Worm (Caenorhabditis elegans): ENCODE results near the gene pes-5.

The pes-5 gene

DNA sequence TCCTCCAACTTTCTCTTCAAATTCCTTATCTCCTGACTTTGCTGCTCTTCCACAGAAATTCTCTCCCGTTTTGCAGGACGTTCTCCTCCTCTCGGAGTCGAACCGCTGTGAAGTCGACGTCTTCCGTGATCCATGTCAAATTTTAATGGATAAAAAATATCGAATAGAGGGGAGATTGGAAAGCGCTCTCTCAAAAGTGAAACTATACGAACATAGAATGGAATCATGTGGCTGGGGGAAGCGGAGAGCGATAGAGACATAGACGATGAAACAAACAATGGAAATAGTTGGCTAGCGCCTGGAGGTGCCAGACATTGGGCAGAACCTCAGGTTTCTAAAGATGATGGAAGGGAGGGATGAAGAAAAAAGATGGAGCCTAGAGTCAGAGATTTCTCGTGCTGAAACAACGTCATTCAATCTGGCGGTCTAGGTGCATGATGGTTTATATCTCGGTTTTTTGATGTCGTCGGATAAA, 15.9 kb downstream of the pes-5 start, which contains the start of gene F43G6.8:
Gene F43G6.8 (minus strand): TSS at position 198 of the 475 bp plus-strand sequence.
- TF ChIP-seq aptf-3 (GFP tag; IDR thresholded peaks at IDR 0.05) (no peak), ztf-18 (tag; optimal IDR thresholded peaks at IDR 0.05) (peak; percentile 6), F55B11.4 (tag; optimal IDR thresholded peaks at IDR 0.05; ENCODE audit: borderline replicate concordance, insufficient read depth) (no peak), rec-8 (tag; optimal IDR thresholded peaks at IDR 0.05) (no peak), nfyb-1 (GFP tag; IDR thresholded peaks at IDR 0.05) (no peak), cebp-1 (GFP tag; IDR thresholded peaks at IDR 0.05) (no peak), cebp-1 (tag; optimal IDR thresholded peaks at IDR 0.05) (no peak), attf-5 (GFP tag; optimal IDR thresholded peaks at IDR 0.05) (peak; percentile 80), ama-1 (optimal IDR thresholded peaks at IDR 0.05) (peak; percentile 83), ama-1 (GFP tag; optimal IDR thresholded peaks at IDR 0.05) (no peak), akir-1 (GFP tag; optimal IDR thresholded peaks at IDR 0.05) (no peak), B0035.1 (tag; optimal IDR thresholded peaks at IDR 0.05) (no peak), mcd-1 (GFP tag; IDR thresholded peaks at IDR 0.05) (peak; percentile 45; the same call in 1 of the 2 replicates), dox-1 (GFP tag; IDR thresholded peaks at IDR 0.05) (0 out of 2 replicates have a peak, but pooled peaks have one; percentile 42), ztf-22 (GFP tag; optimal IDR thresholded peaks at IDR 0.05) (no peak), F49E8.2 (tag; optimal IDR thresholded peaks at IDR 0.05; ENCODE audit: insufficient read depth) (no peak), zfh-2 (GFP tag; conservative IDR thresholded peaks at IDR 0.05) (peak; percentile 35; the same call in 1 of the 2 replicates), ceh-58 (GFP tag; IDR thresholded peaks at IDR 0.05) (no peak), cebp-2 (GFP tag; IDR thresholded peaks at IDR 0.05) (no peak), hmg-1.2 (GFP tag; IDR thresholded peaks at IDR 0.05) (peak; percentile 80), sdz-38 (tag; optimal IDR thresholded peaks at IDR 0.05) (no peak), mel-28 (tag; optimal IDR thresholded peaks at IDR 0.05; ENCODE audit: borderline replicate concordance) (peak; percentile 28), K12H6.12 (tag; optimal IDR thresholded peaks at IDR 0.05) (peak; percentile 29), madf-8 (GFP tag; conservative IDR thresholded peaks at IDR 0.05) (no peak), ccch-3 (GFP tag; optimal IDR thresholded peaks at IDR 0.05) (no peak), T07F8.4 (tag; optimal IDR thresholded peaks at IDR 0.05) (no peak), rcor-1 (GFP tag; IDR thresholded peaks at IDR 0.05) (0 out of 2 replicates have a peak, but pooled peaks have one; percentile 14), pbrm-1 (GFP tag; IDR thresholded peaks at IDR 0.05) (peak; percentile 59), mes-4 (tag; optimal IDR thresholded peaks at IDR 0.05) (no peak), snpc-1.3 (tag; optimal IDR thresholded peaks at IDR 0.05; ENCODE audit: insufficient read depth) (no peak), hlh-12 (tag; optimal IDR thresholded peaks at IDR 0.05) (no peak), snpc-4 (GFP tag; optimal IDR thresholded peaks at IDR 0.05) (no peak), snpc-4 (tag; optimal IDR thresholded peaks at IDR 0.05) (no peak), atf-7 (tag; optimal IDR thresholded peaks at IDR 0.05) (no peak), F52B5.7 (tag; optimal IDR thresholded peaks at IDR 0.05) (no peak), F33H1.4 (GFP tag; IDR thresholded peaks at IDR 0.05) (no peak), bed-2 (GFP tag; IDR thresholded peaks at IDR 0.05) (no peak), let-526 (GFP tag; IDR thresholded peaks at IDR 0.05) (no peak), hrde-1 (tag; optimal IDR thresholded peaks at IDR 0.05; ENCODE audit: borderline replicate concordance) (no peak)

DNA sequence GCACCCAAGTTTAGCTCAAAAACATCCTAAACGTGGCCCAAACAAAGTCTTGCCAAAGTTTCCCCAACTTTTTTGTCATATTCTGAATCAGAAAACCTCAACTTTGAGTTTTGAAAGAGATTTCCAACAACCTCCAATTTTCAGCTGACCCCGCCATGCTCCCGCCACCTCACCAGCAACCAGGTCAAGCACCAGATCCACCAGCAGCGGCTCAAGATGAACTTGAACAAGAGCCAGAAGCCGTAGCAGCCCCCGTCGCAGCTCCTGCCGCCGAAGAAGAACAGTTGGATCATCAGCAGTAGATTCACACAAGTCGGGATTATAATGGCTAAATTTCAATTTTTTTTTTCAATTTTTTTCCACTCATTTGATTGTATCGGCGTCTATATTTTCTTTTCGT, 18.6 kb downstream of the pes-5 start:
- peak; percentile 20; the same call in 1 of the 2 replicates for TF ChIP-seq egrh-3 (GFP tag; IDR thresholded peaks at IDR 0.05)
- TF ChIP-seq zfh-2 (GFP tag; conservative IDR thresholded peaks at IDR 0.05), result peak; percentile 57; the same call in 1 of the 2 replicates
- no peak for TF ChIP-seq cebp-2 (GFP tag; IDR thresholded peaks at IDR 0.05)
- TF ChIP-seq madf-3 (GFP tag; IDR thresholded peaks at IDR 0.05), result no peak
- no peak for TF ChIP-seq F57C9.4 (tag; optimal IDR thresholded peaks at IDR 0.05)
- TF ChIP-seq F33H1.4 (GFP tag; IDR thresholded peaks at IDR 0.05), result no peak

Measured in whole organism, young adult.